Fruit fly (Drosophila melanogaster) whole organism, embryonic: ENCODE results near the gene CG17930.

ENCODE experiments used
- B-H2 ChIP-seq: fragments of 200-800 bp; sonication (Bioruptor generic); optimal IDR thresholded peaks from 2 replicates; lab custom pipeline; 2018; ENCODE audit warnings: missing biosample characterization, mild to moderate bottlenecking, missing genetic modification characterization
- C15 ChIP-seq: fragments of 200-800 bp; sonication (Bioruptor generic); IDR thresholded peaks from 3 replicates; pipeline ENCODE4 v1.3.6; 2022; ENCODE audit warnings: missing biosample characterization, missing genetic modification characterization
- CG11696 ChIP-seq: fragments of 200-800 bp; sonication (Bioruptor generic); IDR thresholded peaks from 2 replicates; pipeline ENCODE4 v1.3.6; 2022; ENCODE audit warnings: missing biosample characterization, missing genetic modification characterization
- CG12155 ChIP-seq: fragments of 200-800 bp; sonication (Bioruptor generic); optimal IDR thresholded peaks from 3 replicates; lab custom pipeline; 2016; ENCODE audit warnings: missing biosample characterization, missing genetic modification characterization
- CG12391 ChIP-seq: fragments of 200-800 bp; sonication (Bioruptor generic); optimal IDR thresholded peaks from 3 replicates; lab custom pipeline; 2018; ENCODE audit warnings: missing biosample characterization, mild to moderate bottlenecking, missing genetic modification characterization, moderate library complexity
- CG12744 ChIP-seq: fragments of 200-800 bp; sonication (Bioruptor generic); optimal IDR thresholded peaks from 2 replicates; lab custom pipeline; 2016; ENCODE audit warnings: missing biosample characterization, missing genetic modification characterization
- CG14965 ChIP-seq: fragments of 200-800 bp; sonication (Bioruptor generic); optimal IDR thresholded peaks from 2 replicates; lab custom pipeline; 2016; ENCODE audit warnings: missing biosample characterization, missing genetic modification characterization, borderline replicate concordance
- CG15601 ChIP-seq: fragments of 200-800 bp; sonication (Bioruptor generic); optimal IDR thresholded peaks from 3 replicates; lab custom pipeline; 2019; ENCODE audit warnings: missing biosample characterization, mild to moderate bottlenecking, missing genetic modification characterization, moderate library complexity
- CG17568 ChIP-seq: fragments of 200-800 bp; sonication (Bioruptor generic); optimal IDR thresholded peaks from 2 replicates; lab custom pipeline; 2018; ENCODE audit warnings: missing biosample characterization, mild to moderate bottlenecking, missing genetic modification characterization, moderate library complexity
- CG18619 ChIP-seq: fragments of 200-800 bp; sonication (Bioruptor generic); optimal IDR thresholded peaks from 3 replicates; lab custom pipeline; 2017; ENCODE audit warnings: missing biosample characterization, mild to moderate bottlenecking, missing genetic modification characterization
- CG30403 ChIP-seq: fragments of 200-800 bp; sonication (Bioruptor generic); optimal IDR thresholded peaks from 3 replicates; lab custom pipeline; 2016; ENCODE audit warnings: missing biosample characterization, missing genetic modification characterization
- CG31441 ChIP-seq: fragments of 200-800 bp; sonication (Bioruptor generic); IDR thresholded peaks from 2 replicates; pipeline ENCODE4 v1.3.6; 2022; ENCODE audit warnings: missing biosample characterization, missing genetic modification characterization
- CG3838 ChIP-seq: fragments of 200-800 bp; sonication (Bioruptor generic); optimal IDR thresholded peaks from 3 replicates; lab custom pipeline; 2016; ENCODE audit warnings: missing biosample characterization, missing genetic modification characterization
- CG6654 ChIP-seq: fragments of 200-800 bp; sonication (Bioruptor generic); optimal IDR thresholded peaks from 2 replicates; lab custom pipeline; 2017; ENCODE audit warnings: missing biosample characterization, mild to moderate bottlenecking, missing genetic modification characterization
- CG7357 ChIP-seq: fragments of 200-800 bp; sonication (Bioruptor generic); IDR thresholded peaks from 3 replicates; pipeline ENCODE4 v1.3.6; 2022; ENCODE audit warnings: missing biosample characterization, missing genetic modification characterization
- CG7745 ChIP-seq: fragments of 200-800 bp; sonication (Bioruptor generic); optimal IDR thresholded peaks from 2 replicates; lab custom pipeline; 2018; ENCODE audit warnings: missing biosample characterization, mild to moderate bottlenecking, missing genetic modification characterization, moderate library complexity
- CG7786 ChIP-seq: fragments of 200-800 bp; sonication (Bioruptor generic); optimal IDR thresholded peaks from 2 replicates; lab custom pipeline; 2016; ENCODE audit warnings: missing biosample characterization, missing genetic modification characterization
- CG8281 ChIP-seq: fragments of 200-800 bp; sonication (Bioruptor generic); optimal IDR thresholded peaks from 2 replicates; lab custom pipeline; 2018; ENCODE audit warnings: missing biosample characterization, mild to moderate bottlenecking, missing genetic modification characterization, moderate library complexity
- D ChIP-seq, 2 experiments: fragments of 200-800 bp in 1 of 2; fragments of >200 bp in 1 of 2; sonication (Bioruptor generic) in 1 of 2; optimal IDR thresholded peaks; 2 replicates in 1 of 2; 3 replicates in 1 of 2; lab custom pipeline; 2017; ENCODE audit warnings: mild to moderate bottlenecking in 1 of 2, missing biosample characterization in 1 of 2, missing genetic modification characterization in 1 of 2, missing genetic modification reagents in 1 of 2
- Doc2 ChIP-seq: fragments of 200-800 bp; sonication (Bioruptor generic); IDR thresholded peaks from 2 replicates; pipeline ENCODE4 v1.3.6; 2022; ENCODE audit warnings: missing biosample characterization, missing genetic modification characterization
- Dref ChIP-seq: fragments of 200-800 bp; sonication (Bioruptor generic); IDR thresholded peaks from 2 replicates; pipeline ENCODE4 v1.3.6; 2022; ENCODE audit warnings: missing biosample characterization, missing genetic modification characterization
- Elba2 ChIP-seq: fragments of 200-800 bp; sonication (Bioruptor generic); optimal IDR thresholded peaks from 3 replicates; lab custom pipeline; 2016; ENCODE audit warnings: missing biosample characterization, missing genetic modification characterization
- GATAe ChIP-seq: fragments of 200-800 bp; sonication (Bioruptor generic); conservative IDR thresholded peaks from 2 replicates; pipeline ENCODE4 v1.3.6; 2022; ENCODE audit warnings: missing biosample characterization, missing genetic modification characterization
- HLH4C ChIP-seq: fragments of 200-800 bp; sonication (Bioruptor generic); IDR thresholded peaks from 3 replicates; pipeline ENCODE4 v1.3.6; 2022; ENCODE audit warnings: missing biosample characterization, missing genetic modification characterization; ENCODE audit not compliant: partially characterized antibody
- HLHmδ ChIP-seq: fragments of 200-800 bp; sonication (Bioruptor generic); optimal IDR thresholded peaks from 2 replicates; lab custom pipeline; 2018; ENCODE audit warnings: missing biosample characterization, mild to moderate bottlenecking, missing genetic modification characterization, moderate library complexity
- Max ChIP-seq: fragments of 200-800 bp; sonication (Bioruptor generic); optimal IDR thresholded peaks from 2 replicates; lab custom pipeline; 2016; ENCODE audit warnings: missing biosample characterization, mild to moderate bottlenecking, missing genetic modification characterization
- Side ChIP-seq: fragments of 200-800 bp; sonication (Bioruptor generic); optimal IDR thresholded peaks from 2 replicates; lab custom pipeline; 2016; ENCODE audit warnings: missing biosample characterization, missing genetic modification characterization
- Six4 ChIP-seq: fragments of 200-800 bp; sonication (Bioruptor generic); optimal IDR thresholded peaks from 2 replicates; lab custom pipeline; 2016; ENCODE audit warnings: missing biosample characterization, missing genetic modification characterization
- Sox102F ChIP-seq: fragments of 200-800 bp; sonication (Bioruptor generic); optimal IDR thresholded peaks from 2 replicates; lab custom pipeline; 2018; ENCODE audit warnings: missing biosample characterization, mild to moderate bottlenecking, missing genetic modification characterization, moderate library complexity
- Sry-δ ChIP-seq: fragments of 200-800 bp; sonication (Bioruptor generic); optimal IDR thresholded peaks from 2 replicates; lab custom pipeline; 2016; ENCODE audit warnings: missing biosample characterization, missing genetic modification characterization
- Vsx1 ChIP-seq: fragments of 200-800 bp; sonication (Bioruptor generic); optimal IDR thresholded peaks from 2 replicates; lab custom pipeline; 2017; ENCODE audit warnings: missing biosample characterization, mild to moderate bottlenecking, missing genetic modification characterization, missing genetic modification reagents
- bsh ChIP-seq, 2 experiments: fragments of 200-800 bp; sonication (Bioruptor generic); optimal IDR thresholded peaks; 2 replicates each; lab custom pipeline; 2017 to 2018; ENCODE audit warnings: mild to moderate bottlenecking in 2 of 2, missing biosample characterization in 2 of 2, missing genetic modification characterization in 2 of 2, moderate library complexity in 1 of 2
- cad ChIP-seq: fragments of >200 bp; optimal IDR thresholded peaks from 2 replicates; lab custom pipeline; 2017; ENCODE audit warnings: missing biosample characterization, missing genetic modification characterization
- cato ChIP-seq: fragments of 200-800 bp; sonication (Bioruptor generic); optimal IDR thresholded peaks from 2 replicates; lab custom pipeline; 2016; ENCODE audit warnings: missing biosample characterization, missing genetic modification characterization, borderline replicate concordance
- croc ChIP-seq: fragments of 200-800 bp; sonication (Bioruptor generic); conservative IDR thresholded peaks from 3 replicates; pipeline ENCODE4 v1.3.6; 2022; ENCODE audit warnings: missing biosample characterization, missing genetic modification characterization
- eyg ChIP-seq: fragments of 200-800 bp; sonication (Bioruptor generic); optimal IDR thresholded peaks from 3 replicates; lab custom pipeline; 2016; ENCODE audit warnings: missing biosample characterization, missing genetic modification characterization
- fu2 ChIP-seq: fragments of 200-800 bp; sonication (Bioruptor generic); optimal IDR thresholded peaks from 2 replicates; lab custom pipeline; 2016; ENCODE audit warnings: missing biosample characterization, missing genetic modification characterization
- gem ChIP-seq: fragments of 200-800 bp; sonication (Bioruptor generic); optimal IDR thresholded peaks from 2 replicates; lab custom pipeline; 2019; ENCODE audit warnings: missing biosample characterization, mild to moderate bottlenecking, missing genetic modification characterization, moderate library complexity
- grn ChIP-seq: fragments of 200-800 bp; sonication (Bioruptor generic); optimal IDR thresholded peaks from 3 replicates; lab custom pipeline; 2017; ENCODE audit warnings: missing biosample characterization, missing genetic modification characterization
- hb ChIP-seq: fragments of 200-800 bp; sonication (Bioruptor generic); IDR thresholded peaks from 3 replicates; pipeline ENCODE4 v1.3.6; 2022; ENCODE audit warnings: missing biosample characterization, missing genetic modification characterization; ENCODE audit not compliant: partially characterized antibody
- lov ChIP-seq, 2 experiments: fragments of 200-800 bp in 1 of 2; fragments of >200 bp in 1 of 2; sonication (Bioruptor generic) in 1 of 2; IDR thresholded peaks in 1 of 2; optimal IDR thresholded peaks in 1 of 2; 2 replicates in 1 of 2; 3 replicates in 1 of 2; pipeline versions ENCODE4 v1.3.6 to Lab custom; 2017 to 2022; ENCODE audit warnings: missing biosample characterization in 1 of 2, missing genetic modification characterization in 1 of 2
- odd ChIP-seq: fragments of 200-800 bp; sonication (Bioruptor generic); optimal IDR thresholded peaks from 2 replicates; lab custom pipeline; 2017; ENCODE audit warnings: missing biosample characterization, mild to moderate bottlenecking, missing genetic modification characterization
- pb ChIP-seq: fragments of 200-800 bp; sonication (Bioruptor generic); optimal IDR thresholded peaks from 3 replicates; lab custom pipeline; 2016; ENCODE audit warnings: missing biosample characterization, missing genetic modification characterization
- pho ChIP-seq: fragments of 200-800 bp; sonication (Bioruptor generic); optimal IDR thresholded peaks from 2 replicates; lab custom pipeline; 2016; ENCODE audit warnings: missing biosample characterization, missing genetic modification characterization
- pros ChIP-seq: fragments of 200-800 bp; sonication (Bioruptor generic); optimal IDR thresholded peaks from 3 replicates; lab custom pipeline; 2019; ENCODE audit warnings: missing biosample characterization, mild to moderate bottlenecking, missing genetic modification characterization, moderate library complexity
- rib ChIP-seq: fragments of 200-800 bp; sonication (Bioruptor generic); IDR thresholded peaks from 2 replicates; pipeline ENCODE4 v1.3.6; 2022; ENCODE audit warnings: missing biosample characterization, missing genetic modification characterization
- salm ChIP-seq: fragments of 200-800 bp; sonication (Bioruptor generic); optimal IDR thresholded peaks from 2 replicates; lab custom pipeline; 2018; ENCODE audit warnings: missing biosample characterization, mild to moderate bottlenecking, missing genetic modification characterization
- sima ChIP-seq: fragments of 200-800 bp; sonication (Bioruptor generic); optimal IDR thresholded peaks from 2 replicates; lab custom pipeline; 2016; ENCODE audit warnings: missing biosample characterization, missing genetic modification characterization
- sisA ChIP-seq: fragments of 200-800 bp; sonication (Bioruptor generic); IDR thresholded peaks from 2 replicates; pipeline ENCODE4 v1.3.6; 2022; ENCODE audit warnings: missing biosample characterization, missing genetic modification characterization
- slbo ChIP-seq: fragments of 200-800 bp; sonication (Bioruptor generic); IDR thresholded peaks from 2 replicates; pipeline ENCODE4 v1.3.6; 2022; ENCODE audit warnings: missing biosample characterization, missing genetic modification characterization

CG17930 gene

dm6 chr3R:16337053-16337385 is 9.4 kb downstream of the CG17930 start (continued):
- TF ChIP-seq slbo (GFP tag; lab: Robert Waterston, UW) (no peak), CG12391 (tag; lab: Kevin White, UChicago) (peak; percentile 76), pros (peak; percentile 42), croc (peak; percentile 50), Vsx1 (GFP tag; lab: Kevin White, UChicago) (no peak), Sry-δ (GFP tag; lab: Kevin White, UChicago) (peak; percentile 15), CG11696 (GFP tag; lab: Robert Waterston, UW) (0 out of 2 replicates have a peak, but pooled peaks have one; percentile 35), CG7357 (GFP tag; lab: Robert Waterston, UW) (peak; percentile 33; the same call in 1 of the 3 replicates), CG12744 (GFP tag; lab: Kevin White, UChicago) (no peak), gem (tag; lab: Kevin White, UChicago) (peak; percentile 77), lov (optimal IDR thresholded peaks at IDR 0.05; lab: Kevin White, UChicago) (no peak), lov (GFP tag; IDR thresholded peaks at IDR 0.05; lab: Robert Waterston, UW) (peak; percentile 46; the same call in 1 of the 3 replicates), pho (GFP tag; lab: Kevin White, UChicago) (no peak), CG8281 (tag; lab: Kevin White, UChicago) (no peak), CG15601 (tag; lab: Kevin White, UChicago) (peak; percentile 16), CG6654 (GFP tag; lab: Kevin White, UChicago) (no peak), cad (GFP tag; lab: Kevin White, UChicago) (no peak), CG12155 (GFP tag; lab: Kevin White, UChicago) (peak; percentile 43), CG18619 (GFP tag; lab: Kevin White, UChicago) (no peak), Elba2 (peak; percentile 39), GATAe (GFP tag; lab: Robert Waterston, UW) (no peak), grn (no peak), cato (GFP tag; lab: Kevin White, UChicago) (no peak), salm (tag; lab: Kevin White, UChicago) (no peak), CG14965 (GFP tag; lab: Kevin White, UChicago) (no peak), Dref (GFP tag; lab: Robert Waterston, UW) (no peak), Sox102F (no peak), C15 (no peak), B-H2 (GFP tag; lab: Kevin White, UChicago) (no peak), CG3838 (GFP tag; lab: Kevin White, UChicago) (no peak), eyg (GFP tag; lab: Kevin White, UChicago) (no peak), rib (no peak), D (optimal IDR thresholded peaks at IDR 0.05; lab: Kevin White, UChicago) (peak; percentile 75), D (GFP tag; optimal IDR thresholded peaks at IDR 0.05; lab: Kevin White, UChicago) (peak; percentile 70), fu2 (GFP tag; lab: Kevin White, UChicago) (no peak), bsh (GFP tag; optimal IDR thresholded peaks at IDR 0.05; lab: Kevin White, UChicago) (peak; percentile 56 to 74), pb (peak; percentile 3), hb (no peak), sisA (GFP tag; lab: Robert Waterston, UW) (peak; percentile 48; the same call in 1 of the 2 replicates), Side (peak; percentile 67), CG17568 (GFP tag; lab: Kevin White, UChicago) (no peak), odd (GFP tag; lab: Kevin White, UChicago) (no peak), sima (GFP tag; lab: Kevin White, UChicago) (no peak), HLH4C (no peak), Six4 (GFP tag; lab: Kevin White, UChicago) (peak; percentile 74), CG30403 (GFP tag; lab: Kevin White, UChicago) (peak; percentile 48), CG31441 (GFP tag; lab: Robert Waterston, UW) (peak; percentile 52; the same call in 1 of the 2 replicates), CG7745 (peak; percentile 65), Max (GFP tag; lab: Kevin White, UChicago) (peak; percentile 43), HLHmδ (no peak), Doc2 (no peak), CG7786 (GFP tag; lab: Kevin White, UChicago) (peak; percentile 51)
